Fruit fly (Drosophila melanogaster) whole organism, wandering third instar larva: ENCODE results near the gene cerv.

Experiments
- Abd-B ChIP-seq: fragments of >200 bp; optimal IDR thresholded peaks from 2 replicates; lab custom pipeline; 2017; ENCODE audit warnings: missing biosample characterization, missing genetic modification characterization
- CG32264 ChIP-seq: fragments of 200-800 bp; sonication (Bioruptor generic); optimal IDR thresholded peaks from 2 replicates; lab custom pipeline; 2016; ENCODE audit warnings: missing biosample characterization, missing genetic modification characterization
- CG9705 ChIP-seq: fragments of 200-800 bp; sonication (Bioruptor generic); optimal IDR thresholded peaks from 2 replicates; lab custom pipeline; 2018; ENCODE audit warnings: missing biosample characterization, mild to moderate bottlenecking, missing genetic modification characterization
- CrebA ChIP-seq: fragments of 200-800 bp; sonication (Bioruptor generic); optimal IDR thresholded peaks from 2 replicates; lab custom pipeline; 2016; ENCODE audit warnings: missing biosample characterization, mild to moderate bottlenecking, missing genetic modification characterization, borderline replicate concordance
- Dfd ChIP-seq: fragments of >200 bp; optimal IDR thresholded peaks from 2 replicates; lab custom pipeline; 2017; ENCODE audit warnings: missing biosample characterization, missing genetic modification characterization
- Dif ChIP-seq: fragments of 200-275, 200-300 bp; sonication (Bioruptor generic); optimal IDR thresholded peaks from 2 replicates; lab custom pipeline; 2018; ENCODE audit warnings: missing biosample characterization, missing genetic modification characterization; ENCODE audit not compliant: partially characterized antibody
- GATAd ChIP-seq: sonication (Bioruptor generic); optimal IDR thresholded peaks from 2 replicates; lab custom pipeline; 2016; ENCODE audit warnings: missing biosample characterization, missing genetic modification characterization
- HLH106 ChIP-seq: fragments of 200-800 bp; optimal IDR thresholded peaks from 3 replicates; lab custom pipeline; 2019; ENCODE audit warnings: missing biosample characterization, mild to moderate bottlenecking, missing genetic modification characterization, moderate library complexity
- Hnf4 ChIP-seq: fragments of 200-800 bp; sonication (Bioruptor generic); optimal IDR thresholded peaks from 2 replicates; lab custom pipeline; 2016; ENCODE audit warnings: missing biosample characterization, mild to moderate bottlenecking, missing genetic modification characterization
- Hr78 ChIP-seq: fragments of >200 bp; optimal IDR thresholded peaks from 2 replicates; lab custom pipeline; 2017; ENCODE audit warnings: missing biosample characterization, missing genetic modification characterization
- Hr83 ChIP-seq: fragments of 200-300 bp; sonication (Bioruptor generic); optimal IDR thresholded peaks from 2 replicates; lab custom pipeline; 2016; ENCODE audit warnings: missing biosample characterization, mild to moderate bottlenecking, missing genetic modification characterization, moderate library complexity; ENCODE audit not compliant: poor library complexity, severe bottlenecking
- Jra ChIP-seq: sonication (Bioruptor generic); optimal IDR thresholded peaks from 2 replicates; lab custom pipeline; 2016; ENCODE audit warnings: missing biosample characterization, missing genetic modification characterization
- Mio ChIP-seq: sonication (Bioruptor generic); optimal IDR thresholded peaks from 2 replicates; lab custom pipeline; 2016; ENCODE audit warnings: missing biosample characterization, missing genetic modification characterization
- Myc ChIP-seq: fragments of >200 bp; optimal IDR thresholded peaks from 2 replicates; lab custom pipeline; 2017
- N ChIP-seq: fragments of >200 bp; optimal IDR thresholded peaks from 2 replicates; lab custom pipeline; 2018; ENCODE audit warnings: missing biosample characterization, missing external identifiers, missing genetic modification characterization
- OdsH ChIP-seq: fragments of 200-800 bp; sonication (Bioruptor generic); optimal IDR thresholded peaks from 2 replicates; lab custom pipeline; 2016; ENCODE audit warnings: missing biosample characterization, mild to moderate bottlenecking, missing genetic modification characterization
- Rel ChIP-seq, 2 experiments: fragments of 200-800 bp; sonication (Bioruptor generic) in 1 of 2; optimal IDR thresholded peaks; 2 replicates in 1 of 2; 3 replicates in 1 of 2; lab custom pipeline; 2016 to 2019; ENCODE audit warnings: mild to moderate bottlenecking in 2 of 2, missing biosample characterization in 2 of 2, missing genetic modification characterization in 2 of 2, moderate library complexity in 1 of 2
- Sp1 ChIP-seq: fragments of 200-800 bp; sonication (Bioruptor generic); optimal IDR thresholded peaks from 3 replicates; lab custom pipeline; 2019; ENCODE audit warnings: missing biosample characterization, mild to moderate bottlenecking, missing genetic modification characterization, moderate library complexity
- Vsx2 ChIP-seq: fragments of 200-300, 225-300 bp; sonication (Bioruptor generic); optimal IDR thresholded peaks from 2 replicates; lab custom pipeline; 2018; ENCODE audit warnings: missing biosample characterization, missing genetic modification characterization; ENCODE audit not compliant: partially characterized antibody
- br ChIP-seq: fragments of 200-800 bp; sonication (Bioruptor generic); optimal IDR thresholded peaks from 2 replicates; lab custom pipeline; 2016; ENCODE audit warnings: missing biosample characterization, missing genetic modification characterization
- brk ChIP-seq: fragments of 200-800 bp; sonication (Bioruptor generic); optimal IDR thresholded peaks from 2 replicates; lab custom pipeline; 2016; ENCODE audit warnings: missing biosample characterization, mild to moderate bottlenecking, missing genetic modification characterization
- dl ChIP-seq, 2 experiments: fragments of 175-275, 200-275 bp in 1 of 2; fragments of 200-275 bp in 1 of 2; sonication (Bioruptor generic); optimal IDR thresholded peaks; lab custom pipeline; 2018; ENCODE audit warnings: mild to moderate bottlenecking in 2 of 2, missing biosample characterization in 2 of 2, missing genetic modification characterization in 2 of 2, moderate library complexity in 2 of 2; ENCODE audit not compliant: partially characterized antibody in 2 of 2, insufficient read depth in 1 of 2
- dmrt93B ChIP-seq: fragments of 200-800 bp; sonication (Bioruptor generic); optimal IDR thresholded peaks from 2 replicates; lab custom pipeline; 2018; ENCODE audit warnings: missing biosample characterization, mild to moderate bottlenecking, missing genetic modification characterization
- dsf ChIP-seq: sonication (Bioruptor generic); optimal IDR thresholded peaks from 2 replicates; lab custom pipeline; 2016; ENCODE audit warnings: missing biosample characterization, missing genetic modification characterization, borderline replicate concordance
- ey ChIP-seq: fragments of 200-800 bp; sonication (Bioruptor generic); optimal IDR thresholded peaks from 2 replicates; lab custom pipeline; 2016; ENCODE audit warnings: missing biosample characterization, missing genetic modification characterization
- foxo ChIP-seq, 2 experiments: fragments of 200-800 bp; sonication (Bioruptor generic); optimal IDR thresholded peaks; 2 replicates in 1 of 2; 3 replicates in 1 of 2; lab custom pipeline; 2016 to 2017; ENCODE audit warnings: missing biosample characterization in 2 of 2, missing genetic modification characterization in 2 of 2
- fru ChIP-seq: fragments of 200-800 bp; sonication (Bioruptor generic); optimal IDR thresholded peaks from 3 replicates; lab custom pipeline; 2016; ENCODE audit warnings: missing biosample characterization, mild to moderate bottlenecking, missing genetic modification characterization
- h ChIP-seq: fragments of 200-800 bp; sonication (Bioruptor generic); optimal IDR thresholded peaks from 3 replicates; lab custom pipeline; 2016; ENCODE audit warnings: missing biosample characterization, mild to moderate bottlenecking, missing genetic modification characterization
- jim ChIP-seq: fragments of 175-275, 200-325 bp; sonication (Bioruptor generic); optimal IDR thresholded peaks from 2 replicates; lab custom pipeline; 2016; ENCODE audit warnings: missing biosample characterization, mild to moderate bottlenecking, missing genetic modification characterization
- lola ChIP-seq: fragments of >200 bp; optimal IDR thresholded peaks from 2 replicates; lab custom pipeline; 2017; ENCODE audit warnings: missing biosample characterization, missing genetic modification characterization
- pan ChIP-seq: fragments of >200 bp; optimal IDR thresholded peaks from 2 replicates; lab custom pipeline; 2017
- psq ChIP-seq: fragments of 200-800 bp; sonication (Bioruptor generic); optimal IDR thresholded peaks from 3 replicates; lab custom pipeline; 2017; ENCODE audit warnings: missing biosample characterization, mild to moderate bottlenecking, missing genetic modification characterization, moderate library complexity
- rgr ChIP-seq: fragments of 200-800 bp; sonication (Bioruptor generic); optimal IDR thresholded peaks from 3 replicates; lab custom pipeline; 2016; ENCODE audit warnings: missing biosample characterization, mild to moderate bottlenecking, missing genetic modification characterization
- sage ChIP-seq: fragments of 200-800 bp; sonication (Bioruptor generic); optimal IDR thresholded peaks from 2 replicates; lab custom pipeline; 2016; ENCODE audit warnings: missing biosample characterization, mild to moderate bottlenecking, missing genetic modification characterization
- sv ChIP-seq: fragments of 200-800 bp; sonication (Bioruptor generic); optimal IDR thresholded peaks from 3 replicates; lab custom pipeline; 2016; ENCODE audit warnings: missing biosample characterization, missing genetic modification characterization
- tai ChIP-seq: sonication (Bioruptor generic); optimal IDR thresholded peaks from 2 replicates; lab custom pipeline; 2016; ENCODE audit warnings: missing biosample characterization, missing genetic modification characterization
- usp ChIP-seq: fragments of >200 bp; optimal IDR thresholded peaks from 2 replicates; lab custom pipeline; 2017; ENCODE audit warnings: missing biosample characterization, missing genetic modification characterization
- woc ChIP-seq: sonication (Bioruptor generic); optimal IDR thresholded peaks from 2 replicates; lab custom pipeline; 2016; ENCODE audit warnings: missing biosample characterization, mild to moderate bottlenecking, missing genetic modification characterization

The cerv gene

DNA sequence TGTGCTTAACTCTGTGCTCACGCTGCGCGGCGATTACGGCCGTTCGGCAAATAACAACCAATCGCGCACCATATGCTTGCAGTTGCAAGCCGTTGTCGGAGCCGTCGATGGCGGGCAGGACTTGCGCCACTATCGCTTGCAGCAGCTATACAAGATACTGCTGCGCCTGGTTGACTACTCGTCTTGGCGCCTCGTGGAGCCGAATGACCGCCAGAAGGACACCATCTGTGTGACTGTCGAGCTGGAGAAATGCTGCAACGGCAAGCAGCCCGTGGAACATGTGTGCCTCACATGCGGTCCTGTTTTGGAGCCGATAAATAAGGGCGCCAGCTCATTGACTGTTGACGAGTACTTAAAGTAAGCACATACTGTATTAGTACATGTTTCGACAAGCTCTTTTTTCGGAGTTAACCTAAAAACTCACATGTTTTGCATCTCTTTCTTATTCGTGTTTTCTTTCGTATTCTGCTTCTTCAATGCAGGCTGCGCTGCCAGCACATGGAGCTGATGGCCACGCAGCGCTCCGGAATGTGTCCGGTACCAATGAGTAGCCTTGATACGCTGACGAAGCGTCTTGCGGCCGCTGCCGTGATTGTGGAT, 6.0 kb upstream of the cerv start:
- TF ChIP-seq dl (GFP tag; optimal IDR thresholded peaks at IDR 0.05; lab: Kevin White, UChicago; ENCODE audit: insufficient read depth in 1 of 2, partially characterized antibody in 2 of 2) (no peak), Myc (lab: Kevin White, UChicago) (peak; percentile 1)

DNA sequence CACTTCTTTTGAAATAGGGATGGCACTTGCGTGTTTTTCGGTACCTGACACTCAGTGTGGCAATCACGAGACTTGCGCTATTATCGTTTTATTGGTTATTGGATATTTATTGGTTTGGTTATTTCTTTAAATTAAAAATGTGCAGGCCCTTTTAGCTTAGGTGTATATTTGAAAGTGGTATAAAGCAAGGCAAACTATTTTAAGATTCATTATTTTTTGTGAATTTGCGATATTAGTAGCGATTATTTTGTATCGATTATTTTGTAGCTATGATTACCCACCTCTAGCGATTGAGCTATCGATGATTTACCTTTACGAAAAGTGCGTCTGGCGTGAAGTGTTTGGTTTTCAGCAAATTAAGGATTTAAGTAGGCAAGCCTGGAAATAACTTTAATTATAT, 4.9 kb upstream of the cerv start, which contains the start of the genes CG9215 and CG8097:
TSS of gene CG9215 (minus strand) at position 22 of the 400 bp plus-strand sequence.
TSS of gene CG8097 (plus strand) at position 307 of the 400 bp plus-strand sequence.
- TF ChIP-seq Sp1 = peak; percentile 55
- TF ChIP-seq tai = no peak
- TF ChIP-seq CG9705 (GFP tag; lab: Kevin White, UChicago) = peak; percentile 19
- no peak for TF ChIP-seq sage
- no peak for TF ChIP-seq usp
- no peak for TF ChIP-seq lola (GFP tag; lab: Kevin White, UChicago)
- no peak for TF ChIP-seq jim (GFP tag; lab: Kevin White, UChicago)
- TF ChIP-seq Dfd (GFP tag; lab: Kevin White, UChicago) = no peak
- TF ChIP-seq sv (GFP tag; lab: Kevin White, UChicago) = peak; percentile 23
- TF ChIP-seq Dif = no peak
- TF ChIP-seq dmrt93B (GFP tag; lab: Kevin White, UChicago) = peak; percentile 35
- TF ChIP-seq fru (GFP tag; lab: Kevin White, UChicago) = peak; percentile 65
- TF ChIP-seq HLH106 (tag; lab: Kevin White, UChicago) = peak; percentile 63
- TF ChIP-seq dsf (GFP tag; lab: Kevin White, UChicago) = no peak
- peak; percentile 60 for TF ChIP-seq ey (GFP tag; lab: Kevin White, UChicago)
- no peak for TF ChIP-seq CrebA (GFP tag; lab: Kevin White, UChicago)
- no peak for TF ChIP-seq Hr78
- peak; percentile 43 for TF ChIP-seq br
- peak; percentile 29 for TF ChIP-seq OdsH (GFP tag; lab: Kevin White, UChicago)
- no peak for TF ChIP-seq CG32264 (GFP tag; lab: Kevin White, UChicago)
- TF ChIP-seq foxo (GFP tag; optimal IDR thresholded peaks at IDR 0.05; lab: Kevin White, UChicago) = peak in 1 of 2 experiments; percentile 66
- TF ChIP-seq h = peak; percentile 66
- no peak for TF ChIP-seq Jra (GFP tag; lab: Kevin White, UChicago)
- TF ChIP-seq Vsx2 (GFP tag; lab: Kevin White, UChicago) = no peak
- no peak for TF ChIP-seq N (GFP tag; lab: Kevin White, UChicago)
- TF ChIP-seq brk (GFP tag; lab: Kevin White, UChicago) = no peak
- no peak for TF ChIP-seq Mio (GFP tag; lab: Kevin White, UChicago)
- TF ChIP-seq Myc (lab: Kevin White, UChicago) = peak; percentile 32
- no peak for TF ChIP-seq dl (GFP tag; optimal IDR thresholded peaks at IDR 0.05; lab: Kevin White, UChicago; ENCODE audit: insufficient read depth in 1 of 2, partially characterized antibody in 2 of 2)
- peak; percentile 68 for TF ChIP-seq rgr (GFP tag; lab: Kevin White, UChicago)
- TF ChIP-seq Abd-B (GFP tag; lab: Kevin White, UChicago) = no peak
- TF ChIP-seq Hr83 = no peak
- no peak for TF ChIP-seq Hnf4
- TF ChIP-seq GATAd (GFP tag; lab: Kevin White, UChicago) = peak; percentile 54
- no peak for TF ChIP-seq pan
- no peak for TF ChIP-seq Rel (GFP tag; optimal IDR thresholded peaks at IDR 0.05; lab: Kevin White, UChicago)
- TF ChIP-seq Rel (tag; optimal IDR thresholded peaks at IDR 0.05; lab: Kevin White, UChicago) = no peak
- peak; percentile 46 for TF ChIP-seq psq (GFP tag; lab: Kevin White, UChicago)
- peak; percentile 71 for TF ChIP-seq woc (GFP tag; lab: Kevin White, UChicago)

DNA sequence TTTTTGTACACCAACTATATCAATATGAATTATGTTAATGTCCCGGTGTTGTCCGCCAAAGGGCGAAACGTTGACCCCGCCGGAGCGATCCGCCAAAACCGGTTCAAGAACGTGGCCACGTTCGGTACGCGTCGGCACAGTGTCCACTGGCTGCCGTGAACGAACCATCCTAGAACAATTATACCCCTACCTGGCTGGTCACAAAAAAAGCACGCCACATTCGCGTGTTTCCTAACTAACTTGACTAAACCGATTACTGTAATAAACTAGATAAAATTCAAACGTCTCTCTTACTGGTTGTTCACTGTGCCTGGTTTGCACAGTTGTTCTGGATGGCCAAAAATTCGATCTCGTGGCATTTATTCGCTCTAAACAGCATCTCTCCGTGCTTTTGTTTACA, 1.6 kb upstream of the cerv start:
- no peak for TF ChIP-seq Vsx2 (GFP tag; lab: Kevin White, UChicago)
- peak; percentile 97 for TF ChIP-seq HLH106 (tag; lab: Kevin White, UChicago)
- TF ChIP-seq CG9705 (GFP tag; lab: Kevin White, UChicago) = peak; percentile 95
- TF ChIP-seq fru (GFP tag; lab: Kevin White, UChicago) = peak; percentile 97
- peak; percentile 89 for TF ChIP-seq GATAd (GFP tag; lab: Kevin White, UChicago)
- no peak for TF ChIP-seq Dif
- peak; percentile 95 for TF ChIP-seq CG32264 (GFP tag; lab: Kevin White, UChicago)
- no peak for TF ChIP-seq tai
- peak; percentile 97 for TF ChIP-seq Sp1
- peak; percentile 98 for TF ChIP-seq br
- peak; percentile 94 for TF ChIP-seq psq (GFP tag; lab: Kevin White, UChicago)
- TF ChIP-seq Rel (GFP tag; optimal IDR thresholded peaks at IDR 0.05; lab: Kevin White, UChicago) = peak; percentile 89
- TF ChIP-seq Rel (tag; optimal IDR thresholded peaks at IDR 0.05; lab: Kevin White, UChicago) = peak; percentile 88
- TF ChIP-seq Mio (GFP tag; lab: Kevin White, UChicago) = peak; percentile 83
- peak; percentile 94 for TF ChIP-seq dmrt93B (GFP tag; lab: Kevin White, UChicago)
- peak; percentile 98 for TF ChIP-seq rgr (GFP tag; lab: Kevin White, UChicago)
- TF ChIP-seq sv (GFP tag; lab: Kevin White, UChicago) = peak; percentile 93
- TF ChIP-seq Hr83 = peak; percentile 96
- no peak for TF ChIP-seq Myc (lab: Kevin White, UChicago)
- TF ChIP-seq pan = no peak
- peak; percentile 98 for TF ChIP-seq h
- peak; percentile 95 to 99 for TF ChIP-seq foxo (GFP tag; optimal IDR thresholded peaks at IDR 0.05; lab: Kevin White, UChicago)
- TF ChIP-seq Hr78 = no peak
- no peak for TF ChIP-seq Dfd (GFP tag; lab: Kevin White, UChicago)
- peak; percentile 98 for TF ChIP-seq Hnf4
- no peak for TF ChIP-seq Abd-B (GFP tag; lab: Kevin White, UChicago)
- peak; percentile 98 for TF ChIP-seq ey (GFP tag; lab: Kevin White, UChicago)
- TF ChIP-seq lola (GFP tag; lab: Kevin White, UChicago) = no peak
- TF ChIP-seq brk (GFP tag; lab: Kevin White, UChicago) = no peak
- no peak for TF ChIP-seq N (GFP tag; lab: Kevin White, UChicago)
- peak; percentile 94 for TF ChIP-seq Jra (GFP tag; lab: Kevin White, UChicago)
- TF ChIP-seq sage = peak; percentile 97
- TF ChIP-seq woc (GFP tag; lab: Kevin White, UChicago) = peak; percentile 97
- TF ChIP-seq jim (GFP tag; lab: Kevin White, UChicago) = peak; percentile 85
- TF ChIP-seq OdsH (GFP tag; lab: Kevin White, UChicago) = peak; percentile 96
- TF ChIP-seq dsf (GFP tag; lab: Kevin White, UChicago) = peak; percentile 71
